Worm (Caenorhabditis elegans): ENCODE data around the gene gar-3.

gar-3 gene

DNA sequence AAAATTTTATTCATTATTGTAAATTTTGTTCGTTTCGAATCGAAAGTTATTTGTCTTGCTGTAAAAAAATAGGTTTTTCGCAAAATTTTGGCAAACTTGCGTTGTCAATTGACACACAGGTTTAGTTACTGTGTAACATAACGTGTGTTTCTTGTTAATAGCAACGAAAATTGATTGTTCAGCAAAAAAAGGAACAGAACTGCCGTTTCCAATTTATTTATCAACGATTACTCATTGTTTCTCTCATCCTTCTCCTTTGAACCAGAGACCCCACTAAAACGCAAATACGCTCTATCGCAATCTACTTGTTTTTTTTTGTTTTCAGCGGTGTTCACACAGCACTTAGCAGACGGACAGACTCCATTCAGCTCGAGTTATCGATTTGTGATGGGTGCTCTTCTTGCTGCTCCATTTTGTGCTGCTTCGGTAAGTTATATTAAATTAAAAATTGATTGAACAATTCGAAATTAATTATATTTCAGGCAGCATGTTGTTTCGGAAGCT lies 18.2 kb upstream of the gar-3 start, which contains the start of gene R11H6.2 (continued):
- TF ChIP-seq nhr-28 (tag; optimal IDR thresholded peaks at IDR 0.05) = peak; percentile 48
- peak; percentile 78 for TF ChIP-seq lin-38 (GFP tag; IDR thresholded peaks at IDR 0.05)
- TF ChIP-seq nhr-102 (tag; optimal IDR thresholded peaks at IDR 0.05) = no peak

DNA sequence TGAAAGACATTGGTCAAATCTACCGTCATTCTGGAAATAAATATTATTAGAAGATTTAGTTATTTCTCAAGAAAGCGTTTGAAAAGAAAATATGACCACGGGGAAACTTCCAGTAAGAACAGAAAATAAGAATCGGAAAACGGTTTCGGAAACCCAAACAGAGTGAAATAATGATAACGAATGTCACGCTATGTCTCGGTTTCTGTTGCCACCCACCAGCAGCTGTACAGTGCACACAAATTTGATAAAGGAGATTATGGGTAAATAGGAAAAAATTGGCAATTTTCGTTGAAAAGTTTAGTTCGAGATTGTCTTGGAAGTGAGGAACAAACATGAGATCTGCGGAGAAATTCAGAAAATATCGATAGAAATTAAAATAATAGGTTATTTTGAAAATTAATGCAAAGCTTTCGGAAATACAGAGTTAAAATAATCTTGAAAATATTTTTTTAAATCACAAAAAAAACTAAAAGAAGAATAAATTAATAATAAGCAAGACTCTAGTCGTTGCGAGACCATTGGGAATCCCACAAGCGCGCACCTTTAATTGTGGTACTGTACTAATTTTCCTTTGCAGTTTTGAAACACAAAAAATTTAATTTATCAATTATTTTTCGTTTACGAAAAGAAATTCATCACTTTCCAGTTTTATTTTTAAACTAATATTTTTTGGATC lies 17.6 kb upstream of the gar-3 start, which contains the start of gene pes-9:
TSS of gene pes-9 (minus strand) at position 30 of the 676 bp plus-strand sequence.
- TF ChIP-seq pqm-1 (tag; optimal IDR thresholded peaks at IDR 0.05) (peak; percentile 78), hlh-11 (tag; optimal IDR thresholded peaks at IDR 0.05) (peak; percentile 57), nhr-42 (GFP tag; IDR thresholded peaks at IDR 0.05) (no peak), T20F7.1 (GFP tag; optimal IDR thresholded peaks at IDR 0.05) (no peak), lin-39 (tag; optimal IDR thresholded peaks at IDR 0.05) (no peak), daf-16 (GFP tag; optimal IDR thresholded peaks at IDR 0.05) (no peak), daf-16 (tag; optimal IDR thresholded peaks at IDR 0.05) (peak; percentile 76), attf-4 (tag; optimal IDR thresholded peaks at IDR 0.05) (no peak), egl-27 (tag; optimal IDR thresholded peaks at IDR 0.05) (no peak), ztf-7 (tag; optimal IDR thresholded peaks at IDR 0.05) (no peak), dmd-6 (GFP tag; IDR thresholded peaks at IDR 0.05) (peak; percentile 11; the same call in 1 of the 2 replicates), zfp-3 (GFP tag; conservative IDR thresholded peaks at IDR 0.05) (no peak), dve-1 (tag; optimal IDR thresholded peaks at IDR 0.05; ENCODE audit: insufficient read depth) (peak; percentile 49), unc-130 (GFP tag; optimal IDR thresholded peaks at IDR 0.05) (no peak), nhr-28 (tag; optimal IDR thresholded peaks at IDR 0.05) (peak; percentile 27), mes-2 (tag; optimal IDR thresholded peaks at IDR 0.05; ENCODE audit: poor library complexity, severe bottlenecking) (peak; percentile 25), mdt-29 (GFP tag; IDR thresholded peaks at IDR 0.05) (no peak)

DNA sequence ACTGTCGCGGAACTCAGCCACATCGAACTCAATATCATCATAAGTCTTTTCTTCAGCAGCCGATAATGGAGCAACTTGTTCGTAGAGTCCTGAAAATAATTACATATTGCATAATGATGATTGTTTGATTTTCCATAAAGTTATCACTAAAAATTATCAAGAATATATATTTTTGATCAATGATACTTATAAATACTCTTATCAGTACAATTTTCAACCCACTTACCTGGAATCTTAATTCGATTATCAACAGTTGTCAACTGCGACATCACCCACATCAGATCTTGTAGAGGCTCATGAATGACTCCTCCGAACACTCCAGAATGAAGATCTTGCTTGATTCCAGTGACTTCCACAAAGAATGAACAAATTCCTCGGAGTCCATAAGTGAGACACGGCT lies 16.5 kb upstream of the gar-3 start:
- no peak for TF ChIP-seq ceh-82 (tag; optimal IDR thresholded peaks at IDR 0.05)
- TF ChIP-seq hlh-11 (tag; optimal IDR thresholded peaks at IDR 0.05) = peak; percentile 34
- no peak for TF ChIP-seq daf-16 (GFP tag; optimal IDR thresholded peaks at IDR 0.05)
- TF ChIP-seq daf-16 (tag; optimal IDR thresholded peaks at IDR 0.05) = peak; percentile 66
- TF ChIP-seq Y5F2A.4 (GFP tag; optimal IDR thresholded peaks at IDR 0.05) = no peak
- peak; percentile 5 for TF ChIP-seq pqm-1 (tag; optimal IDR thresholded peaks at IDR 0.05)
- peak; percentile 36 for TF ChIP-seq dve-1 (tag; optimal IDR thresholded peaks at IDR 0.05; ENCODE audit: insufficient read depth)
- peak; percentile 35; the same call in 1 of the 2 replicates for TF ChIP-seq dmd-6 (GFP tag; IDR thresholded peaks at IDR 0.05)

DNA sequence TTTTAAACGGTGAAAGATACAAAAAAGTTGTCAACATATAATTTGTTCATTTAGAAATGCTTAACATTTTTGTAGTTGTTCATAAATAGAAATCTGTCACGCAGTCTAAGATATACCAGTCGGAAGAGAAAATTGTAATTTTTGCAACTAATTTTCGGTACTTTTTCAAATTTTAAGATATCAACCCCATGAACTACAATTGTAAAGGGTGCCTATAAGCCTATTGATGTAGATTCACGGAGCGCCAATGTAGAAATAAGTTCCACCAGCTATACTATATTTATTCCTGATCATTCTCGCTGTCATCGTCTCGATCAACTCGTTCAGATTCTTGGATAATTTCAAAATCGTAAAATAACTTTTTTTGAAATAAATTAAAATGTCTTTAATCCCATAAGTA lies 15.4 kb upstream of the gar-3 start:
- TF ChIP-seq lir-3 (tag; optimal IDR thresholded peaks at IDR 0.05) (no peak), daf-16 (GFP tag; optimal IDR thresholded peaks at IDR 0.05) (no peak), daf-16 (tag; optimal IDR thresholded peaks at IDR 0.05) (peak; percentile 25), php-3 (GFP tag; IDR thresholded peaks at IDR 0.05) (0 out of 2 replicates have a peak, but pooled peaks have one; percentile 15), zfp-3 (GFP tag; conservative IDR thresholded peaks at IDR 0.05) (peak; percentile 39), attf-4 (tag; optimal IDR thresholded peaks at IDR 0.05) (no peak), T20F7.1 (GFP tag; optimal IDR thresholded peaks at IDR 0.05) (peak; percentile 66), lin-38 (GFP tag; IDR thresholded peaks at IDR 0.05) (peak; percentile 54)

DNA sequence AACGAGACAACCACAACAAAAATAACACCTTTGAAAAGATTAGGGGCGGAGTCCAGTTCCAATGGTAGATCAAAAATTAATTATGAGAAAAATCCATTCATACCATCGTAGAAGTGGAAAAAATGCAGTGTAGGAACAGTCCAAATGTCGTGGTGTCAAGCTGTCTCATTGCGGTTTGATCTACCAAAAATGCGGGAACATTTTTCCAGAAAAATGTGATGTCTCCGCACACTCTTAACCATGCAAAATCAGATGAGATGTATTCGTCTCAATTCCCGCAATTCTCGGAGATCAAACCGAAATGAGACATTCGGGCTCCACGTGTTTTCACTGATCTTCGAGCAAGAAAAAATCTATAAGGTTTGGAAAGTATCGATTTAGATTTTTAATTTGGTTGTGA lies 14.6 kb upstream of the gar-3 start:
- TF ChIP-seq lim-7 (GFP tag; IDR thresholded peaks at IDR 0.05) = no peak
- no peak for TF ChIP-seq lin-1 (GFP tag; IDR thresholded peaks at IDR 0.05)
- TF ChIP-seq egl-27 (tag; optimal IDR thresholded peaks at IDR 0.05) = no peak
- TF ChIP-seq ceh-28 (tag; optimal IDR thresholded peaks at IDR 0.05) = no peak
- TF ChIP-seq zip-11 (GFP tag; IDR thresholded peaks at IDR 0.05) = no peak
- no peak for TF ChIP-seq saeg-2 (GFP tag; IDR thresholded peaks at IDR 0.05)
- no peak for TF ChIP-seq zfp-2 (tag; optimal IDR thresholded peaks at IDR 0.05)
- TF ChIP-seq rbr-2 (tag; optimal IDR thresholded peaks at IDR 0.05) = no peak
- TF ChIP-seq mxl-2 (GFP tag; conservative IDR thresholded peaks at IDR 0.05) = no peak
- no peak for TF ChIP-seq ces-1 (GFP tag; optimal IDR thresholded peaks at IDR 0.05)
- TF ChIP-seq madf-5 (GFP tag; IDR thresholded peaks at IDR 0.05) = no peak
- TF ChIP-seq lin-29 (GFP tag; IDR thresholded peaks at IDR 0.05) = no peak
- TF ChIP-seq Y48G9A.11 (GFP tag; IDR thresholded peaks at IDR 0.05) = no peak
- TF ChIP-seq R02D3.7 (tag; optimal IDR thresholded peaks at IDR 0.05) = no peak
- TF ChIP-seq nhr-111 (GFP tag; optimal IDR thresholded peaks at IDR 0.05) = no peak
- TF ChIP-seq ama-1 (optimal IDR thresholded peaks at IDR 0.05) = no peak

Data from whole organism, L4 larva.